Fruit fly (Drosophila melanogaster) whole organism, embryonic: ENCODE results near the gene CG13369.

ENCODE experiments used
- Asciz ChIP-seq: fragments of 200-800 bp; sonication (Bioruptor generic); optimal IDR thresholded peaks from 2 replicates; lab custom pipeline; 2017; ENCODE audit warnings: missing biosample characterization, mild to moderate bottlenecking, missing genetic modification characterization, missing genetic modification reagents
- B-H2 ChIP-seq: fragments of 200-800 bp; sonication (Bioruptor generic); optimal IDR thresholded peaks from 2 replicates; lab custom pipeline; 2018; ENCODE audit warnings: missing biosample characterization, mild to moderate bottlenecking, missing genetic modification characterization
- CG12236 ChIP-seq: fragments of 200-800 bp; sonication (Bioruptor generic); optimal IDR thresholded peaks from 2 replicates; lab custom pipeline; 2016; ENCODE audit warnings: missing biosample characterization, missing genetic modification characterization
- CG13287 ChIP-seq: fragments of 200-800 bp; sonication (Bioruptor generic); IDR thresholded peaks from 2 replicates; pipeline ENCODE4 v1.3.6; 2022; ENCODE audit warnings: missing biosample characterization, missing genetic modification characterization; ENCODE audit not compliant: partially characterized antibody
- CG13894 ChIP-seq: fragments of 200-800 bp; sonication (Bioruptor generic); optimal IDR thresholded peaks from 3 replicates; lab custom pipeline; 2018; ENCODE audit warnings: missing biosample characterization, mild to moderate bottlenecking, missing genetic modification characterization, moderate library complexity
- CG15514 ChIP-seq: fragments of 200-800 bp; sonication (Bioruptor generic); optimal IDR thresholded peaks from 3 replicates; lab custom pipeline; 2017; ENCODE audit warnings: missing biosample characterization, missing genetic modification characterization, mild to moderate bottlenecking, moderate library complexity, missing genetic modification reagents
- CG17328 ChIP-seq: fragments of 200-800 bp; sonication (Bioruptor generic); IDR thresholded peaks from 2 replicates; pipeline ENCODE4 v1.3.6; 2022; ENCODE audit warnings: missing biosample characterization, missing genetic modification characterization
- CG31224 ChIP-seq: fragments of 200-800 bp; sonication (Bioruptor generic); IDR thresholded peaks from 2 replicates; pipeline ENCODE4 v1.3.6; 2022; ENCODE audit warnings: missing biosample characterization, missing genetic modification characterization
- CG31365 ChIP-seq: fragments of 200-800 bp; sonication (Bioruptor generic); optimal IDR thresholded peaks from 2 replicates; lab custom pipeline; 2018; ENCODE audit warnings: missing biosample characterization, mild to moderate bottlenecking, missing genetic modification characterization
- CG3281 ChIP-seq: fragments of 200-800 bp; sonication (Bioruptor generic); optimal IDR thresholded peaks from 3 replicates; lab custom pipeline; 2017; ENCODE audit warnings: missing biosample characterization, mild to moderate bottlenecking, missing genetic modification characterization
- CG4282 ChIP-seq: fragments of 200-800 bp; sonication (Bioruptor generic); optimal IDR thresholded peaks from 2 replicates; lab custom pipeline; 2016; ENCODE audit warnings: missing biosample characterization, missing genetic modification characterization
- CG7357 ChIP-seq: fragments of 200-800 bp; sonication (Bioruptor generic); IDR thresholded peaks from 3 replicates; pipeline ENCODE4 v1.3.6; 2022; ENCODE audit warnings: missing biosample characterization, missing genetic modification characterization
- CG7928 ChIP-seq: fragments of 200-800 bp; sonication (Bioruptor generic); optimal IDR thresholded peaks from 2 replicates; lab custom pipeline; 2017; ENCODE audit warnings: missing biosample characterization, mild to moderate bottlenecking, missing genetic modification characterization
- CG8089 ChIP-seq: fragments of 200-800 bp; sonication (Bioruptor generic); optimal IDR thresholded peaks from 3 replicates; lab custom pipeline; 2016; ENCODE audit warnings: missing biosample characterization, missing genetic modification characterization
- CG8281 ChIP-seq: fragments of 200-800 bp; sonication (Bioruptor generic); optimal IDR thresholded peaks from 2 replicates; lab custom pipeline; 2018; ENCODE audit warnings: missing biosample characterization, mild to moderate bottlenecking, missing genetic modification characterization, moderate library complexity
- CG8388 ChIP-seq: fragments of 200-800 bp; sonication (Bioruptor generic); optimal IDR thresholded peaks from 2 replicates; lab custom pipeline; 2019; ENCODE audit warnings: missing biosample characterization, mild to moderate bottlenecking, missing genetic modification characterization, moderate library complexity
- CG9797 ChIP-seq: fragments of 200-800 bp; sonication (Bioruptor generic); optimal IDR thresholded peaks from 3 replicates; lab custom pipeline; 2018; ENCODE audit warnings: missing biosample characterization, mild to moderate bottlenecking, missing genetic modification characterization
- CTCF ChIP-seq: fragments of 200-800 bp; sonication (Bioruptor generic); optimal IDR thresholded peaks from 2 replicates; lab custom pipeline; 2017; ENCODE audit warnings: missing biosample characterization, mild to moderate bottlenecking, missing genetic modification characterization, moderate library complexity
- Chrac-16 ChIP-seq: fragments of 200-800 bp; sonication (Bioruptor generic); optimal IDR thresholded peaks from 3 replicates; lab custom pipeline; 2016; ENCODE audit warnings: missing biosample characterization, missing genetic modification characterization
- Dp ChIP-seq: fragments of 200-800 bp; sonication (Bioruptor generic); optimal IDR thresholded peaks from 2 replicates; lab custom pipeline; 2018; ENCODE audit warnings: missing biosample characterization, mild to moderate bottlenecking, missing genetic modification characterization, moderate library complexity
- E2f2 ChIP-seq: fragments of 200-800 bp; sonication (Bioruptor generic); IDR thresholded peaks from 2 replicates; pipeline ENCODE4 v1.3.6; 2022; ENCODE audit warnings: missing biosample characterization, missing genetic modification characterization
- Eip74EF ChIP-seq, 2 experiments: fragments of 200-800 bp in 1 of 2; fragments of >200 bp in 1 of 2; sonication (Bioruptor generic) in 1 of 2; optimal IDR thresholded peaks; 2 replicates each; lab custom pipeline; 2017 to 2019; ENCODE audit warnings: missing biosample characterization in 2 of 2, missing genetic modification characterization in 2 of 2, mild to moderate bottlenecking in 1 of 2, moderate library complexity in 1 of 2
- Ets97D ChIP-seq: fragments of 200-800 bp; sonication (Bioruptor generic); optimal IDR thresholded peaks from 3 replicates; lab custom pipeline; 2016; ENCODE audit warnings: missing biosample characterization, missing genetic modification characterization
- Fer1 ChIP-seq: fragments of 200-800 bp; sonication (Bioruptor generic); optimal IDR thresholded peaks from 2 replicates; lab custom pipeline; 2017; ENCODE audit warnings: missing biosample characterization, mild to moderate bottlenecking, missing genetic modification characterization
- H15 ChIP-seq: fragments of 200-800 bp; sonication (Bioruptor generic); IDR thresholded peaks from 3 replicates; pipeline ENCODE4 v1.3.6; 2022; ENCODE audit warnings: missing biosample characterization, missing genetic modification characterization
- HmgZ ChIP-seq: fragments of 200-800 bp; sonication (Bioruptor generic); optimal IDR thresholded peaks from 2 replicates; lab custom pipeline; 2018; ENCODE audit warnings: missing biosample characterization, mild to moderate bottlenecking, missing genetic modification characterization
- Hmr ChIP-seq: fragments of 200-800 bp; sonication (Bioruptor generic); optimal IDR thresholded peaks from 3 replicates; lab custom pipeline; 2017; ENCODE audit warnings: mild to moderate bottlenecking, missing biosample characterization, missing genetic modification reagents, missing genetic modification characterization
- Lhr ChIP-seq: fragments of 200-800 bp; sonication (Bioruptor generic); optimal IDR thresholded peaks from 3 replicates; lab custom pipeline; 2017; ENCODE audit warnings: mild to moderate bottlenecking, missing biosample characterization, missing genetic modification reagents, missing genetic modification characterization
- MBD-R2 ChIP-seq: fragments of 200-800 bp; sonication (Bioruptor generic); IDR thresholded peaks from 2 replicates; pipeline ENCODE4 v1.3.6; 2022; ENCODE audit warnings: missing biosample characterization, missing genetic modification characterization
- Med ChIP-seq: fragments of 200-800 bp; sonication (Bioruptor generic); peaks from one replicate; lab custom pipeline; 2016; ENCODE audit warnings: missing biosample characterization, missing genetic modification characterization, mild to moderate bottlenecking, inconsistent platforms, moderate library complexity
- Myb ChIP-seq: fragments of 200-800 bp; sonication (Bioruptor generic); optimal IDR thresholded peaks from 2 replicates; lab custom pipeline; 2016; ENCODE audit warnings: missing biosample characterization, missing genetic modification characterization
- NC2β ChIP-seq: fragments of 200-800 bp; sonication (Bioruptor generic); optimal IDR thresholded peaks from 2 replicates; lab custom pipeline; 2016; ENCODE audit warnings: missing biosample characterization, missing genetic modification characterization
- Poxn ChIP-seq: fragments of 200-800 bp; sonication (Bioruptor generic); IDR thresholded peaks from 2 replicates; pipeline ENCODE4 v1.3.6; 2022; ENCODE audit warnings: missing biosample characterization, missing genetic modification characterization
- bbx ChIP-seq: fragments of 200-800 bp; sonication (Bioruptor generic); IDR thresholded peaks from 2 replicates; pipeline ENCODE4 v1.3.6; 2022; ENCODE audit warnings: missing biosample characterization, missing genetic modification characterization; ENCODE audit not compliant: partially characterized antibody
- exex ChIP-seq: fragments of 200-800 bp; sonication (Bioruptor generic); optimal IDR thresholded peaks from 4 replicates; lab custom pipeline; 2018; ENCODE audit warnings: missing biosample characterization, mild to moderate bottlenecking, missing genetic modification characterization, moderate library complexity
- fu2 ChIP-seq: fragments of 200-800 bp; sonication (Bioruptor generic); optimal IDR thresholded peaks from 2 replicates; lab custom pipeline; 2016; ENCODE audit warnings: missing biosample characterization, missing genetic modification characterization
- gfzf ChIP-seq: fragments of 200-800 bp; sonication (Bioruptor generic); optimal IDR thresholded peaks from 2 replicates; lab custom pipeline; 2016; ENCODE audit warnings: missing biosample characterization, mild to moderate bottlenecking, missing genetic modification characterization, moderate library complexity
- grau ChIP-seq: fragments of 200-800 bp; optimal IDR thresholded peaks from 3 replicates; lab custom pipeline; 2019; ENCODE audit warnings: missing biosample characterization, mild to moderate bottlenecking, missing genetic modification characterization, moderate library complexity
- peb ChIP-seq: fragments of 200-800 bp; sonication (Bioruptor generic); IDR thresholded peaks from 2 replicates; pipeline ENCODE4 v1.3.6; 2022; ENCODE audit warnings: missing biosample characterization, missing genetic modification characterization
- pita ChIP-seq: fragments of 200-800 bp; sonication (Bioruptor generic); optimal IDR thresholded peaks from 2 replicates; lab custom pipeline; 2017; ENCODE audit warnings: missing biosample characterization, mild to moderate bottlenecking, missing genetic modification characterization
- pzg ChIP-seq: fragments of 200-800 bp; sonication (Bioruptor generic); optimal IDR thresholded peaks from 3 replicates; lab custom pipeline; 2018; ENCODE audit warnings: missing biosample characterization, mild to moderate bottlenecking, missing genetic modification characterization, moderate library complexity
- sens ChIP-seq: fragments of 200-800 bp; sonication (Bioruptor generic); peaks from one replicate; lab custom pipeline; 2016; ENCODE audit warnings: missing biosample characterization, missing genetic modification characterization
- seq ChIP-seq: fragments of 200-800 bp; sonication (Bioruptor generic); IDR thresholded peaks from 2 replicates; pipeline ENCODE4 v1.3.6; 2022; ENCODE audit warnings: missing biosample characterization, missing genetic modification characterization
- tap ChIP-seq: fragments of 200-800 bp; optimal IDR thresholded peaks from 3 replicates; lab custom pipeline; 2019; ENCODE audit warnings: missing biosample characterization, mild to moderate bottlenecking, missing genetic modification characterization, moderate library complexity
- yki ChIP-seq: fragments of >200 bp; optimal IDR thresholded peaks from 3 replicates; lab custom pipeline; 2018

The CG13369 gene

DNA sequence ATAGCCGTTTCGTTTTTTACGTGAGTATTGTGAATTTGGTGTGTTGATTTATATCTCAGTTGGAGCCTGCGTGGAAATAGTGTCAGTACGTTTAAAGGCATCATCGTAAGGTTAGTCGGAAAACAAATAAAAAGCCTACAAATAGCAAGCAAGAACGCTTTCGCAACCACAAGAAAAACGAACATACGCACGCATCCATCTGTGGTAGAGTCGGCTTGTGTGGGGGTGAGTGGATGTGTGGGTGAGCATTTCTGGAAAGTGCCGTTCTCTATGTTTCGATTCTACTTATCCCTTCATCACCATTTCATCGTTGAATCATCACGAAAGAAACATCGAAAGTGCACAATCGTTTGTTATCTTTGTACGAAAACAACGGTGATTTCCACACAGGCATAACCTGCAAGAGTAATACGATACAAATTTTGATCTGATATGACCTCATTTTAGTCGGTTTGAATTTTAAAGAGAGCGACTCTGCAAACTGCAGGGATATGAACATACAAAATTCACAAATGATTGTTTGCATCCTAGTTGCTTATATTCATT lies 33.2 kb downstream of the CG13369 start (continued):
- TF ChIP-seq CG8388 (GFP tag; lab: Kevin White, UChicago), result no peak

DNA sequence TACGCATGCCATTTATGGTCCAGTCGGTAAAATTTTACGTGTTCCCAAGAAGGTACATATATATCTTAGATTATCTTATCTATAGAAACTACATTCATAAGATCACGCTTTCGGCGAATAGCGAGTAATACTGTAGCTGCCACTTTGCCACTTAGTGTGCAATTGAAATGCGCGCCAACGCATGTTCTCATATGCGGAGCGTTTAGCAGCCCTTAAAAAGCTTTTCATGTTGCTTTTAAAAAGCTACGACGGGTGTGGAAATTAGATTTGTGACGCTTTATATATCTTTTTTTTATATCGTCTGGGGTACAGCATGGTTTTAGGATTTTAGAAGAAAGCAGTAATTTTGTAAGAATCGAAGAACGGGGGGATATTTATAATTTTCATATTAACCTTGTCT lies 34.8 kb downstream of the CG13369 start:
- TF ChIP-seq pita, result peak; percentile 48
- TF ChIP-seq Ets97D (GFP tag; lab: Kevin White, UChicago), result peak; percentile 4
- TF ChIP-seq fu2 (GFP tag; lab: Kevin White, UChicago), result no peak
- TF ChIP-seq Dp (GFP tag; lab: Kevin White, UChicago), result peak; percentile 90
- TF ChIP-seq MBD-R2 (GFP tag; lab: Robert Waterston, UW), result no peak
- no peak for TF ChIP-seq CG31224
- TF ChIP-seq gfzf, result peak; percentile 50
- peak; percentile 37 for TF ChIP-seq Med (GFP tag; lab: Kevin White, UChicago)
- TF ChIP-seq CG7357 (GFP tag; lab: Robert Waterston, UW), result no peak
- TF ChIP-seq HmgZ (tag; lab: Kevin White, UChicago), result peak; percentile 18
- TF ChIP-seq bbx, result 0 out of 2 replicates have a peak, but pooled peaks have one; percentile 12
- no peak for TF ChIP-seq CG17328 (GFP tag; lab: Robert Waterston, UW)
- TF ChIP-seq H15 (GFP tag; lab: Robert Waterston, UW), result no peak
- peak; percentile 21 for TF ChIP-seq grau (tag; lab: Kevin White, UChicago)
- no peak for TF ChIP-seq CG8089 (GFP tag; lab: Kevin White, UChicago)
- TF ChIP-seq CG3281 (GFP tag; lab: Kevin White, UChicago), result peak; percentile 6
- TF ChIP-seq pzg (GFP tag; lab: Kevin White, UChicago), result peak; percentile 35
- peak; percentile 15 for TF ChIP-seq CG13894 (tag; lab: Kevin White, UChicago)
- no peak for TF ChIP-seq tap (tag; lab: Kevin White, UChicago)
- TF ChIP-seq Lhr (GFP tag; lab: Kevin White, UChicago), result peak; percentile 45
- no peak for TF ChIP-seq Chrac-16 (GFP tag; lab: Kevin White, UChicago)
- TF ChIP-seq CTCF (GFP tag; lab: Kevin White, UChicago), result peak; percentile 67
- TF ChIP-seq yki (lab: Kevin White, UChicago), result no peak
- no peak for TF ChIP-seq NC2β (GFP tag; lab: Kevin White, UChicago)
- peak; percentile 94 for TF ChIP-seq CG7928 (GFP tag; lab: Kevin White, UChicago)
- TF ChIP-seq CG8281 (tag; lab: Kevin White, UChicago), result no peak
- peak; percentile 9 for TF ChIP-seq Hmr (GFP tag; lab: Kevin White, UChicago)
- TF ChIP-seq peb (GFP tag; lab: Robert Waterston, UW), result no peak
- peak; percentile 86 for TF ChIP-seq CG15514 (GFP tag; lab: Kevin White, UChicago)
- TF ChIP-seq Asciz, result no peak
- no peak for TF ChIP-seq Poxn
- TF ChIP-seq CG12236 (GFP tag; lab: Kevin White, UChicago), result no peak
- no peak for TF ChIP-seq CG9797 (GFP tag; lab: Kevin White, UChicago)
- TF ChIP-seq CG4282 (GFP tag; lab: Kevin White, UChicago), result no peak
- TF ChIP-seq B-H2 (GFP tag; lab: Kevin White, UChicago), result peak; percentile 17
- no peak for TF ChIP-seq exex (tag; lab: Kevin White, UChicago)
- peak; percentile 94 for TF ChIP-seq E2f2 (GFP tag; lab: Robert Waterston, UW)
- TF ChIP-seq seq (GFP tag; lab: Robert Waterston, UW), result no peak
- peak; percentile 40 for TF ChIP-seq Fer1 (GFP tag; lab: Kevin White, UChicago)
- TF ChIP-seq CG13287 (GFP tag; lab: Robert Waterston, UW), result peak; percentile 23; the same call in 1 of the 2 replicates
- peak; percentile 27 for TF ChIP-seq CG31365 (tag; lab: Kevin White, UChicago)
- no peak for TF ChIP-seq Myb
- peak; percentile 62 for TF ChIP-seq sens (GFP tag; lab: Kevin White, UChicago)
- TF ChIP-seq Eip74EF (GFP tag; optimal IDR thresholded peaks at IDR 0.05; lab: Kevin White, UChicago), result no peak
- TF ChIP-seq, all 482 proteins: peak for 22
